Worm (Caenorhabditis elegans): ENCODE measurements around the gene str-63.
A peak's percentile ranks its signal among the peaks of the same experiment; 100 is the strongest.

Gene str-63

ce11 chrV:3347486-3347885 is 3.9 kb upstream of the str-63 start:
- TF ChIP-seq mep-1 (tag; optimal IDR thresholded peaks at IDR 0.05) (no peak), efl-3 (GFP tag; optimal IDR thresholded peaks at IDR 0.05) (no peak), sox-4 (tag; optimal IDR thresholded peaks at IDR 0.05) (no peak), nhr-71 (tag; optimal IDR thresholded peaks at IDR 0.05) (peak; percentile 43), unc-98 (GFP tag; IDR thresholded peaks at IDR 0.05) (no peak), unc-62 (GFP tag; optimal IDR thresholded peaks at IDR 0.05) (no peak), lin-13 (GFP tag; optimal IDR thresholded peaks at IDR 0.05) (no peak), ama-1 (optimal IDR thresholded peaks at IDR 0.05) (no peak), mef-2 (tag; optimal IDR thresholded peaks at IDR 0.05) (no peak), ztf-4 (tag; optimal IDR thresholded peaks at IDR 0.05) (no peak), pqm-1 (tag; optimal IDR thresholded peaks at IDR 0.05) (no peak), nhr-11 (tag; optimal IDR thresholded peaks at IDR 0.05) (no peak), hpl-2 (GFP tag; optimal IDR thresholded peaks at IDR 0.05) (no peak), lir-3 (tag; optimal IDR thresholded peaks at IDR 0.05; ENCODE audit: poor library complexity) (no peak), ztf-11 (tag; optimal IDR thresholded peaks at IDR 0.05) (no peak), isw-1 (GFP tag; IDR thresholded peaks at IDR 0.05) (no peak), unc-86 (tag; optimal IDR thresholded peaks at IDR 0.05) (no peak), nhr-77 (tag; optimal IDR thresholded peaks at IDR 0.05) (no peak), hlh-4 (tag; optimal IDR thresholded peaks at IDR 0.05) (no peak), ets-5 (GFP tag; IDR thresholded peaks at IDR 0.05) (no peak), rnt-1 (tag; optimal IDR thresholded peaks at IDR 0.05) (peak; percentile 57), aly-2 (tag; optimal IDR thresholded peaks at IDR 0.05) (no peak), C16A3.4 (tag; optimal IDR thresholded peaks at IDR 0.05) (no peak), vab-15 (tag; optimal IDR thresholded peaks at IDR 0.05) (no peak), pag-3 (tag; optimal IDR thresholded peaks at IDR 0.05; ENCODE audit: borderline replicate concordance, insufficient read depth) (no peak), nhr-47 (tag; optimal IDR thresholded peaks at IDR 0.05) (no peak), fkh-8 (tag; optimal IDR thresholded peaks at IDR 0.05) (no peak), lsy-2 (tag; optimal IDR thresholded peaks at IDR 0.05) (no peak), nhr-20 (tag; optimal IDR thresholded peaks at IDR 0.05) (peak; percentile 12), tbx-2 (tag; optimal IDR thresholded peaks at IDR 0.05) (no peak), pax-3 (tag; optimal IDR thresholded peaks at IDR 0.05) (no peak), snu-23 (GFP tag; optimal IDR thresholded peaks at IDR 0.05) (no peak), xbp-1 (tag; optimal IDR thresholded peaks at IDR 0.05) (no peak), nhr-19 (GFP tag; conservative IDR thresholded peaks at IDR 0.05) (peak; percentile 22; the same call in 1 of the 2 replicates), lin-14 (GFP tag; optimal IDR thresholded peaks at IDR 0.05) (peak; percentile 49)

- TF ChIP-seq lin-14 (GFP tag; optimal IDR thresholded peaks at IDR 0.05) (peak; percentile 12), ceh-88 (GFP tag; IDR thresholded peaks at IDR 0.05) (no peak)
These were observed 1.5 kb upstream of the str-63 start, which contains the start of gene C17B7.15 for ce11 chrV:3349877-3350276. Gene C17B7.15 (plus strand): TSS chrV:3350177.

ce11 chrV:3352925-3353324 is 1.6 kb downstream of the str-63 start, which contains the start of gene C17B7.12:
Gene C17B7.12 (plus strand): TSS chrV:3353225.
- TF ChIP-seq pax-3 (tag; optimal IDR thresholded peaks at IDR 0.05) = no peak
- no peak for TF ChIP-seq pag-3 (tag; optimal IDR thresholded peaks at IDR 0.05; ENCODE audit: borderline replicate concordance, insufficient read depth)
- TF ChIP-seq rnt-1 (tag; optimal IDR thresholded peaks at IDR 0.05) = no peak
- no peak for TF ChIP-seq elt-2 (tag; optimal IDR thresholded peaks at IDR 0.05)
- no peak for TF ChIP-seq jun-1 (tag; optimal IDR thresholded peaks at IDR 0.05)
- no peak for TF ChIP-seq fkh-10 (GFP tag; optimal IDR thresholded peaks at IDR 0.05)
- TF ChIP-seq skn-1 (tag; optimal IDR thresholded peaks at IDR 0.05) = no peak
- no peak for TF ChIP-seq blmp-1 (tag; optimal IDR thresholded peaks at IDR 0.05)
- TF ChIP-seq mab-9 (GFP tag; IDR thresholded peaks at IDR 0.05) = no peak
- no peak for TF ChIP-seq nhr-90 (tag; optimal IDR thresholded peaks at IDR 0.05; ENCODE audit: poor library complexity)
